Fruit fly (Drosophila melanogaster): ENCODE data around the gene CG42752.

dm6 chr2L:18719583-18719982, 20.3 kb downstream of the CG42752 start:
- TF ChIP-seq CG8478 (optimal IDR thresholded peaks at IDR 0.05) (no peak), EcR (GFP tag; optimal IDR thresholded peaks at IDR 0.05) (no peak)
